Worm (Caenorhabditis elegans): ENCODE measurements around the gene dlc-1.

The dlc-1 gene

DNA sequence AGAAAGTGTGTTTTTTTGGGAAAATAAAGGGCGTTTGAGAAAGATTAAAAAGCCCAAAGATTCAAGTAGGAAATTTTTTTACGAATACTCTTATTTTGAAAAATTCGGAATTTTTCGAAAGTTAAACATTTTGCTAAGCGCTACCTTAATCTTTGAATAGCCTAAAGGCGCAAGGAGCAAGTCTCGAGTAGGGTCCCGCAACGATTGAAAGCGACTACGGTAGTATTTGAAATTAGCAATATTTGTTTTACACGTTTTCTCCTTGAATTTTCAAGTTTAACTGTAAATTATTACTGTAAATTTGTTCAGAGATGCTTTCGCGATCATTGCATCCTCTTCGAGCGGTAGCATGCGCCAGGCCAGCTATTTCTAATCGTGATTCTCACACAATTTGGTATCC is 1.3 kb upstream of the dlc-1 start, which contains the start of gene nduf-2.2:
Gene nduf-2.2 (plus strand): TSS at position 310 of the 400 bp plus-strand sequence.
- TF ChIP-seq zag-1 (tag; optimal IDR thresholded peaks at IDR 0.05) (no peak), nhr-11 (tag; optimal IDR thresholded peaks at IDR 0.05) (no peak), ztf-11 (tag; optimal IDR thresholded peaks at IDR 0.05) (no peak), unc-62 (GFP tag; optimal IDR thresholded peaks at IDR 0.05) (no peak)

ce11 chrIII:6464113-6464571 is 563 bp upstream of the dlc-1 start:
- peak; percentile 92 for TF ChIP-seq jun-1 (tag; optimal IDR thresholded peaks at IDR 0.05)
- no peak for TF ChIP-seq aly-2 (tag; optimal IDR thresholded peaks at IDR 0.05)
- no peak for TF ChIP-seq fkh-10 (GFP tag; optimal IDR thresholded peaks at IDR 0.05)
- TF ChIP-seq elt-1 (tag; optimal IDR thresholded peaks at IDR 0.05) = peak; percentile 25
- TF ChIP-seq daf-12 (tag; optimal IDR thresholded peaks at IDR 0.05) = no peak
- no peak for TF ChIP-seq unc-62 (GFP tag; optimal IDR thresholded peaks at IDR 0.05)
- TF ChIP-seq ceh-16 (tag; optimal IDR thresholded peaks at IDR 0.05) = no peak
- TF ChIP-seq lin-15B (tag; optimal IDR thresholded peaks at IDR 0.05) = peak; percentile 84
- no peak for TF ChIP-seq ZK546.5 (tag; optimal IDR thresholded peaks at IDR 0.05)
- peak; percentile 75 for TF ChIP-seq nhr-23 (tag; optimal IDR thresholded peaks at IDR 0.05)
- TF ChIP-seq lsy-12 (tag; optimal IDR thresholded peaks at IDR 0.05) = peak; percentile 93
- no peak for TF ChIP-seq ztf-11 (tag; optimal IDR thresholded peaks at IDR 0.05)
- TF ChIP-seq nhr-28 (tag; optimal IDR thresholded peaks at IDR 0.05) = no peak
- TF ChIP-seq nhr-43 (tag; optimal IDR thresholded peaks at IDR 0.05; ENCODE audit: poor library complexity, severe bottlenecking) = peak; percentile 74
- TF ChIP-seq fkh-2 (tag; optimal IDR thresholded peaks at IDR 0.05) = no peak
- TF ChIP-seq elt-3 (tag; optimal IDR thresholded peaks at IDR 0.05) = peak in 2 of 3 experiments; percentile 8 to 36
- peak; percentile 86 for TF ChIP-seq pha-4 (tag; optimal IDR thresholded peaks at IDR 0.05)
- peak; percentile 44 for TF ChIP-seq nhr-11 (tag; optimal IDR thresholded peaks at IDR 0.05)
- TF ChIP-seq egl-5 (tag; optimal IDR thresholded peaks at IDR 0.05) = no peak
- peak; percentile 71 for TF ChIP-seq nhr-77 (tag; optimal IDR thresholded peaks at IDR 0.05)
- TF ChIP-seq pqm-1 (tag; optimal IDR thresholded peaks at IDR 0.05) = peak; percentile 94
- no peak for TF ChIP-seq ztf-4 (tag; optimal IDR thresholded peaks at IDR 0.05)
- peak; percentile 33 for TF ChIP-seq fos-1 (tag; optimal IDR thresholded peaks at IDR 0.05)
- TF ChIP-seq ceh-82 (tag; optimal IDR thresholded peaks at IDR 0.05) = no peak
- peak; percentile 49 for TF ChIP-seq snpc-4 (tag; optimal IDR thresholded peaks at IDR 0.05)
- no peak for TF ChIP-seq ceh-9 (tag; optimal IDR thresholded peaks at IDR 0.05)
- TF ChIP-seq nhr-76 (tag; optimal IDR thresholded peaks at IDR 0.05) = no peak
- TF ChIP-seq mdl-1 (tag; optimal IDR thresholded peaks at IDR 0.05) = peak; percentile 60
- TF ChIP-seq elt-2 (tag; optimal IDR thresholded peaks at IDR 0.05) = peak; percentile 99
- no peak for TF ChIP-seq nhr-237 (tag; optimal IDR thresholded peaks at IDR 0.05)
- TF ChIP-seq lin-39 (tag; optimal IDR thresholded peaks at IDR 0.05) = peak; percentile 97
- no peak for TF ChIP-seq sea-2 (GFP tag; optimal IDR thresholded peaks at IDR 0.05)
- peak; percentile 62 for TF ChIP-seq tbx-2 (tag; optimal IDR thresholded peaks at IDR 0.05)
- TF ChIP-seq nhr-67 (tag; optimal IDR thresholded peaks at IDR 0.05) = no peak
- TF ChIP-seq ceh-28 (tag; optimal IDR thresholded peaks at IDR 0.05) = peak; percentile 72
- TF ChIP-seq ama-1 (optimal IDR thresholded peaks at IDR 0.05) = peak; percentile 50
- peak; percentile 97 for TF ChIP-seq nfya-1 (tag; optimal IDR thresholded peaks at IDR 0.05; ENCODE audit: insufficient read depth)
- no peak for TF ChIP-seq zag-1 (tag; optimal IDR thresholded peaks at IDR 0.05)
- peak; percentile 92 for TF ChIP-seq nhr-25 (tag; optimal IDR thresholded peaks at IDR 0.05)
- no peak for TF ChIP-seq eor-1 (tag; optimal IDR thresholded peaks at IDR 0.05)
- no peak for TF ChIP-seq mml-1 (tag; optimal IDR thresholded peaks at IDR 0.05)
- TF ChIP-seq skn-1 (tag; optimal IDR thresholded peaks at IDR 0.05) = no peak
- peak; percentile 50 for TF ChIP-seq R02D3.7 (tag; optimal IDR thresholded peaks at IDR 0.05)
- TF ChIP-seq unc-39 (tag; optimal IDR thresholded peaks at IDR 0.05) = no peak
- no peak for TF ChIP-seq hmg-11 (tag; optimal IDR thresholded peaks at IDR 0.05)
- peak; percentile 43 for TF ChIP-seq egl-27 (tag; optimal IDR thresholded peaks at IDR 0.05)
- no peak for TF ChIP-seq nhr-12 (tag; optimal IDR thresholded peaks at IDR 0.05)

All from whole organism, L3 larva.